Worm (Caenorhabditis elegans): ENCODE results near the gene ceh-7.

DNA sequence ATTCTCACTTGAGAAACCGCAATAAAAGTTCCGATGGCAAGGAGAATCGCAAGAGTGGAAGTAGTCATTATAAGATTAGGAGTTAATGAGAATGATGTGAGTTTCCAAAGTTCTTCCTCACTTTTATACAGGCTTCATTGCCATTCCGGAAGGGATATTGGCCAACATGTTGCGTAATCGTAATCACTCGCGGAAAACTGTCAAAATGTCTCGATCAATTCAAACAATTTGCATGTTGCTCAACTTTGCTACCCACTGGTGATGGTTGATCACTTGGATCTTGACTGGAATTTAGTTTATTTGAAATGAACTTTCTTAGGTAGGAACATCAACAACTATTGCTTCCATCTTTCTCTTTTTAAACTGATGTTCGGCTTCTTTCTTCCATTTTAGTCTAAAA lies 33.8 kb upstream of the ceh-7 start, which contains the start of gene idpb-4:
- TF ChIP-seq fkh-10 (GFP tag; optimal IDR thresholded peaks at IDR 0.05) (no peak), ceh-24 (tag; optimal IDR thresholded peaks at IDR 0.05) (no peak), unc-42 (tag; optimal IDR thresholded peaks at IDR 0.05) (no peak), pqm-1 (tag; optimal IDR thresholded peaks at IDR 0.05) (no peak), unc-86 (tag; optimal IDR thresholded peaks at IDR 0.05) (no peak), nfya-1 (tag; optimal IDR thresholded peaks at IDR 0.05) (no peak), sox-4 (tag; optimal IDR thresholded peaks at IDR 0.05) (no peak), che-1 (tag; optimal IDR thresholded peaks at IDR 0.05) (no peak), pha-4 (tag; optimal IDR thresholded peaks at IDR 0.05) (no peak), tbx-2 (tag; optimal IDR thresholded peaks at IDR 0.05) (no peak), ceh-30 (tag; optimal IDR thresholded peaks at IDR 0.05) (no peak)

Data from whole organism, late embryonic.